Worm (Caenorhabditis elegans) whole organism, late embryonic: ENCODE data around the gene W05H9.4.

Experiments
- nfya-1 ChIP-seq: sonication (generic microtip); optimal IDR thresholded peaks from 2 replicates; lab custom pipeline; 2017; ENCODE audit warnings: missing genetic modification characterization, mild to moderate bottlenecking, missing compliant biosample characterization, antibody characterized with exemption, moderate library complexity
- tbx-7 ChIP-seq: sonication (generic microtip); optimal IDR thresholded peaks from 2 replicates; lab custom pipeline; 2016; ENCODE audit warnings: missing genotype, missing genetic modification characterization, missing compliant biosample characterization

DNA sequence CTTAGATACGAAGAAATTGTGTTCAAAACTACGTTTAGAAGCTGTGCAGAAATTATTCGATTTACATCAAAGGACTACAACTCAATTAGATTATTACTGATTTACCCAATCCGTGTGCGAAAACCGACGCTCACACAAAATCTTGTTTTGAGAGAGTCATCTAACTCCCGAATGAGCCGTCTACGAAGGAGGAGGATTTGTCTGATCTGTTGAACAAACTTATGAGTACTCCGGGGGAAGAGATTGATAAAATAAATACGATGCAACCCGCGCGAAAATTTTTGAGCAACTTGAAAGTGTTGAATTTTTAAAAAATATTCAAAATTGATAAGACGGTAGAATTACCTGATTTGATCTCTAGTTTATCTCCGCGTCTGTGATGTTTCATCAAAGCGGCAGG is 12.1 kb upstream of the W05H9.4 start:
- no peak for TF ChIP-seq tbx-7 (tag; lab: Kevin White, UChicago)
- TF ChIP-seq nfya-1 (tag; lab: Kevin White, UChicago) = no peak
